Worm (Caenorhabditis elegans): Measurements from ENCODE around the gene gpx-7.

DNA sequence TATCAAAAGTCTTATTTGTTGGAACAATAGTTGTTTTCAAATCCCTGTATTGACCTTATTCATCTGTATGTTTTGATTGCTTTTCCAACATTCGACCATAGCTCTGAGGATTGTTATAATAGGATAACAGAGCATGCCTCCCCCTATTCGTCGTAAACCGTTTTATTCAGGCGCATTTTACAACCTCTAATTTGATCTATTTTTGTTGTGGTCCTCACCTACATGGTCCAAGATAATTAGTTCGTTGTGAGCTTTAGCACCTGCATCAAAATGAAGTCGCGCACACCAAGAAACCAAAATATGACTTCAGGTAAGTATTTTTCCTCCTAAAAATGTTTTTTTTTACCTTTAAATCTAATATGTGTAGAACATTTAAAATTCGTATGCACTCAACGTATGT, 46.8 kb downstream of the gpx-7 start, which contains the start of gene deg-1:
- no peak for TF ChIP-seq eyg-1 (tag; optimal IDR thresholded peaks at IDR 0.05)
- TF ChIP-seq unc-55 (GFP tag; optimal IDR thresholded peaks at IDR 0.05), result no peak
- TF ChIP-seq pha-4 (tag; optimal IDR thresholded peaks at IDR 0.05), result no peak
- no peak for TF ChIP-seq unc-3 (GFP tag; conservative IDR thresholded peaks at IDR 0.05)
- TF ChIP-seq unc-3 (tag; optimal IDR thresholded peaks at IDR 0.05), result no peak
- no peak for TF ChIP-seq hlh-15 (tag; optimal IDR thresholded peaks at IDR 0.05)
- TF ChIP-seq pqm-1 (tag; optimal IDR thresholded peaks at IDR 0.05), result no peak
- TF ChIP-seq nfya-1 (tag; optimal IDR thresholded peaks at IDR 0.05), result no peak
- TF ChIP-seq fkh-10 (GFP tag; optimal IDR thresholded peaks at IDR 0.05), result no peak
- TF ChIP-seq ceh-18 (tag; optimal IDR thresholded peaks at IDR 0.05), result no peak
- TF ChIP-seq ama-1 (optimal IDR thresholded peaks at IDR 0.05), result no peak

All from whole organism, late embryonic.